Worm (Caenorhabditis elegans) whole organism, L4 larva: ENCODE results near the gene B0280.11.

Experiments used
- T20F7.1 ChIP-seq: fragments of 200-800 bp; sonication (Bioruptor generic); optimal IDR thresholded peaks from 2 replicates; lab custom pipeline; 2018; ENCODE audit warnings: mild to moderate bottlenecking, missing genetic modification characterization, missing compliant biosample characterization
- ctbp-1 ChIP-seq: fragments of 200-800 bp; sonication (Bioruptor generic); IDR thresholded peaks from 2 replicates; pipeline ENCODE4 v1.3.6; 2022; ENCODE audit warnings: missing genetic modification reagents, missing genetic modification characterization, missing compliant biosample characterization
- hlh-30 ChIP-seq: sonication (generic microtip); optimal IDR thresholded peaks from 2 replicates; lab custom pipeline; 2017; ENCODE audit warnings: antibody characterized with exemption, mild to moderate bottlenecking, missing genetic modification characterization, missing compliant biosample characterization; ENCODE audit not compliant: insufficient read depth
- lsy-2 ChIP-seq, 2 experiments: fragments of 150-350 bp in 1 of 2; sonication (generic microtip) in 1 of 2; optimal IDR thresholded peaks; 2 replicates each; lab custom pipeline; 2014 to 2017; ENCODE audit warnings: missing biosample characterization in 2 of 2, missing genetic modification characterization in 2 of 2
- mdl-1 ChIP-seq, 2 experiments: fragments of 150-350 bp in 1 of 2; sonication (generic microtip) in 1 of 2; optimal IDR thresholded peaks; 2 replicates each; lab custom pipeline; 2014 to 2017; ENCODE audit warnings: missing biosample characterization in 2 of 2, missing genetic modification characterization in 2 of 2
- mdt-29 ChIP-seq: fragments of 200-800 bp; sonication (Bioruptor generic); IDR thresholded peaks from 2 replicates; pipeline ENCODE4 v1.3.6; 2022; ENCODE audit warnings: missing genetic modification reagents, missing genetic modification characterization, missing compliant biosample characterization
- mep-1 ChIP-seq: fragments of 150-350 bp; sonication (generic microtip); optimal IDR thresholded peaks from 3 replicates; lab custom pipeline; 2014; ENCODE audit warnings: missing biosample characterization, missing genetic modification characterization
- mxl-2 ChIP-seq: fragments of 200-800 bp; sonication (Bioruptor generic); conservative IDR thresholded peaks from 2 replicates; pipeline ENCODE4 v1.3.6; 2022; ENCODE audit warnings: missing genetic modification reagents, missing genetic modification characterization, missing compliant biosample characterization
- nhr-11 ChIP-seq: fragments of 150-350 bp; optimal IDR thresholded peaks from 2 replicates; lab custom pipeline; 2014; ENCODE audit warnings: missing biosample characterization, missing genetic modification characterization
- nhr-6 ChIP-seq: fragments of 150-350 bp; optimal IDR thresholded peaks from 2 replicates; lab custom pipeline; 2014; ENCODE audit warnings: missing biosample characterization, missing genetic modification characterization
- set-16 ChIP-seq: fragments of 200-800 bp; sonication (Bioruptor generic); IDR thresholded peaks from 2 replicates; pipeline ENCODE4 v1.3.6; 2022; ENCODE audit warnings: missing genetic modification reagents, missing genetic modification characterization, missing compliant biosample characterization
- skn-1 ChIP-seq: fragments of 150-350 bp; optimal IDR thresholded peaks from 2 replicates; lab custom pipeline; 2014; ENCODE audit warnings: missing biosample characterization, missing genetic modification characterization
- snpc-4 ChIP-seq: fragments of 150-350 bp; optimal IDR thresholded peaks from 2 replicates; lab custom pipeline; 2014; ENCODE audit warnings: missing biosample characterization, missing genetic modification characterization

DNA sequence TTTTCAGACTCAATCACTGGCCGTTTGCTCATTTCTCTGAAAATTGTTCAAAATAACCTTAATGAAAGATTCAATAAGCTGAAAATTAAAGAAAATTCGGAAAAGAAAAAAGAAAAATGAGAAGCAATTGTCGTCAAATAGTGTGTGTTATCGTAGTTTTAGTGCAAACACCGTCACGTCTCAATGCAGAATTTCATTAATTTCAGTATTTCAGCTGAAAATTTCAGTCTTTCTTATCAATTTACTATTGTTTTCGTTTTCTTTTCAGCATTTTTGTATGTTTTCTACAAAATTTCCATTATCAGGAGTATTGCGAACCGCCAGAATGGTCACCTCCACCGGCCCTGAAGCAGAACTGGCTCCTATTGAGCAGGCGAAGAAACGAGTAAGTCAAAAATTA, 15.2 kb downstream of the B0280.11 start, which contains the start of the genes B0280.9 and rpia-1:
- TF ChIP-seq nhr-11 (tag; lab: Kevin White, UChicago), result no peak
- no peak for TF ChIP-seq T20F7.1 (GFP tag; lab: Kevin White, UChicago)
- peak; percentile 42 to 96 for TF ChIP-seq lsy-2 (tag; optimal IDR thresholded peaks at IDR 0.05; lab: Kevin White, UChicago)
- TF ChIP-seq mdt-29, result no peak
- TF ChIP-seq set-16, result no peak
- TF ChIP-seq mdl-1 (tag; optimal IDR thresholded peaks at IDR 0.05; lab: Kevin White, UChicago), result no peak
- no peak for TF ChIP-seq mxl-2 (GFP tag; lab: Robert Waterston, UW)
- TF ChIP-seq ctbp-1 (GFP tag; lab: Robert Waterston, UW), result no peak
- TF ChIP-seq nhr-6, result no peak
- TF ChIP-seq mep-1 (tag; lab: Kevin White, UChicago), result peak; percentile 25
- no peak for TF ChIP-seq hlh-30 (tag; lab: Kevin White, UChicago)
- TF ChIP-seq snpc-4 (tag; lab: Kevin White, UChicago), result no peak
- no peak for TF ChIP-seq skn-1 (tag; lab: Kevin White, UChicago)
